Worm (Caenorhabditis elegans) whole organism, L4 larva: ENCODE data around the gene aex-2.

Experiments used
- F49E8.2 ChIP-seq: sonication (generic microtip); optimal IDR thresholded peaks from 2 replicates; lab custom pipeline; 2016; ENCODE audit warnings: missing compliant biosample characterization, mild to moderate bottlenecking, missing genetic modification characterization, borderline replicate concordance
- T26A8.4 ChIP-seq: fragments of 200-800 bp; sonication (Bioruptor generic); IDR thresholded peaks from 2 replicates; pipeline ENCODE4 v1.3.6; 2022; ENCODE audit warnings: missing genetic modification characterization, missing compliant biosample characterization
- Y105C5A.15 ChIP-seq: fragments of 200-800 bp; sonication (Bioruptor generic); IDR thresholded peaks from 2 replicates; pipeline ENCODE4 v1.3.6; 2022; ENCODE audit warnings: missing genetic modification characterization, missing compliant biosample characterization
- aha-1 ChIP-seq: fragments of 150-350 bp; peaks from one replicate; lab custom pipeline; 2014; ENCODE audit warnings: missing biosample characterization, missing genetic modification characterization
- ama-1 ChIP-seq: fragments of 150-350 bp; optimal IDR thresholded peaks from 2 replicates; lab custom pipeline; 2014; ENCODE audit warnings: inconsistent platforms, mixed read lengths
- attf-4 ChIP-seq: sonication (generic microtip); optimal IDR thresholded peaks from 3 replicates; lab custom pipeline; 2017; ENCODE audit warnings: missing biosample characterization, missing genetic modification characterization
- ceh-28 ChIP-seq: fragments of 150-350 bp; optimal IDR thresholded peaks from 2 replicates; lab custom pipeline; 2014; ENCODE audit warnings: missing biosample characterization, missing genetic modification reagents, missing genetic modification characterization
- ceh-32 ChIP-seq: sonication (generic microtip); optimal IDR thresholded peaks from 2 replicates; lab custom pipeline; 2016; ENCODE audit warnings: mild to moderate bottlenecking, missing genetic modification characterization, missing compliant biosample characterization; ENCODE audit not compliant: poor library complexity
- daf-16 ChIP-seq, 3 experiments: sonication (generic microtip); optimal IDR thresholded peaks; 2 replicates each; lab custom pipeline; 2016 to 2017; ENCODE audit warnings: missing genetic modification characterization in 3 of 3, missing genetic modification reagents in 3 of 3, mild to moderate bottlenecking in 2 of 3, missing compliant biosample characterization in 2 of 3, missing biosample characterization in 1 of 3, moderate library complexity in 1 of 3
- daf-19 ChIP-seq: fragments of 200-800 bp; sonication (Bioruptor generic); conservative IDR thresholded peaks from 2 replicates; pipeline ENCODE4 v1.3.6; 2022; ENCODE audit warnings: missing genetic modification characterization, missing compliant biosample characterization
- duxl-1 ChIP-seq: sonication (generic microtip); optimal IDR thresholded peaks from 2 replicates; lab custom pipeline; 2016; ENCODE audit warnings: mild to moderate bottlenecking, missing genetic modification characterization, moderate library complexity, missing compliant biosample characterization; ENCODE audit not compliant: poor library complexity
- dve-1 ChIP-seq: sonication (generic microtip); optimal IDR thresholded peaks from 2 replicates; lab custom pipeline; 2017; ENCODE audit warnings: antibody characterized with exemption, mild to moderate bottlenecking, missing genetic modification characterization, missing compliant biosample characterization; ENCODE audit not compliant: insufficient read depth
- fkh-10 ChIP-seq: fragments of 150-350 bp; optimal IDR thresholded peaks from 2 replicates; lab custom pipeline; 2014; ENCODE audit warnings: missing biosample characterization, missing genetic modification reagents, missing genetic modification characterization
- hif-1 ChIP-seq, 2 experiments: sonication (generic microtip); optimal IDR thresholded peaks; 2 replicates each; lab custom pipeline; 2016 to 2017; ENCODE audit warnings: missing compliant biosample characterization in 2 of 2, missing genetic modification characterization in 2 of 2, missing genetic modification reagents in 2 of 2, missing genotype in 2 of 2, mild to moderate bottlenecking in 1 of 2
- hlh-11 ChIP-seq: fragments of 200-800 bp; sonication (Bioruptor generic); optimal IDR thresholded peaks from 2 replicates; lab custom pipeline; 2018; ENCODE audit warnings: mild to moderate bottlenecking, missing genetic modification characterization, missing compliant biosample characterization
- hlh-30 ChIP-seq: sonication (generic microtip); optimal IDR thresholded peaks from 2 replicates; lab custom pipeline; 2017; ENCODE audit warnings: antibody characterized with exemption, mild to moderate bottlenecking, missing genetic modification characterization, missing compliant biosample characterization; ENCODE audit not compliant: insufficient read depth
- lin-38 ChIP-seq: fragments of 200-800 bp; sonication (Bioruptor generic); IDR thresholded peaks from 2 replicates; pipeline ENCODE4 v1.3.6; 2022; ENCODE audit warnings: missing genetic modification reagents, missing genetic modification characterization, missing compliant biosample characterization
- lsy-2 ChIP-seq, 2 experiments: fragments of 150-350 bp in 1 of 2; sonication (generic microtip) in 1 of 2; optimal IDR thresholded peaks; 2 replicates each; lab custom pipeline; 2014 to 2017; ENCODE audit warnings: missing biosample characterization in 2 of 2, missing genetic modification characterization in 2 of 2
- madf-9 ChIP-seq: fragments of 200-800 bp; sonication (Bioruptor generic); conservative IDR thresholded peaks from 2 replicates; pipeline ENCODE4 v1.3.6; 2022; ENCODE audit warnings: missing genetic modification reagents, missing genetic modification characterization, missing compliant biosample characterization
- mdl-1 ChIP-seq, 2 experiments: fragments of 150-350 bp in 1 of 2; sonication (generic microtip) in 1 of 2; optimal IDR thresholded peaks; 2 replicates each; lab custom pipeline; 2014 to 2017; ENCODE audit warnings: missing biosample characterization in 2 of 2, missing genetic modification characterization in 2 of 2
- mdt-29 ChIP-seq: fragments of 200-800 bp; sonication (Bioruptor generic); IDR thresholded peaks from 2 replicates; pipeline ENCODE4 v1.3.6; 2022; ENCODE audit warnings: missing genetic modification reagents, missing genetic modification characterization, missing compliant biosample characterization
- mep-1 ChIP-seq: fragments of 150-350 bp; sonication (generic microtip); optimal IDR thresholded peaks from 3 replicates; lab custom pipeline; 2014; ENCODE audit warnings: missing biosample characterization, missing genetic modification characterization
- mes-2 ChIP-seq: sonication (generic microtip); optimal IDR thresholded peaks from 2 replicates; lab custom pipeline; 2016; ENCODE audit warnings: missing genotype, mild to moderate bottlenecking, missing genetic modification characterization, missing compliant biosample characterization; ENCODE audit not compliant: poor library complexity, severe bottlenecking
- mxl-3 ChIP-seq: fragments of 200-800 bp; sonication (Bioruptor generic); optimal IDR thresholded peaks from 2 replicates; lab custom pipeline; 2018; ENCODE audit warnings: mild to moderate bottlenecking, missing genetic modification characterization, missing compliant biosample characterization
- nhr-102 ChIP-seq: sonication (generic microtip); optimal IDR thresholded peaks from 2 replicates; lab custom pipeline; 2016; ENCODE audit warnings: mild to moderate bottlenecking, missing genetic modification characterization, moderate library complexity, missing compliant biosample characterization
- nhr-25 ChIP-seq: sonication (generic microtip); optimal IDR thresholded peaks from 2 replicates; lab custom pipeline; 2017; ENCODE audit warnings: missing genetic modification characterization, mild to moderate bottlenecking, missing compliant biosample characterization, antibody characterized with exemption, moderate library complexity, borderline replicate concordance; ENCODE audit not compliant: insufficient read depth
- nhr-28 ChIP-seq: fragments of 150-350 bp; optimal IDR thresholded peaks from 2 replicates; lab custom pipeline; 2014; ENCODE audit warnings: missing biosample characterization, missing genetic modification characterization
- nhr-41 ChIP-seq: fragments of 200-800 bp; sonication (Bioruptor generic); IDR thresholded peaks from 2 replicates; pipeline ENCODE4 v1.3.6; 2022; ENCODE audit warnings: missing genetic modification reagents, missing genetic modification characterization, missing compliant biosample characterization
- nhr-42 ChIP-seq: fragments of 200-800 bp; sonication (Bioruptor generic); IDR thresholded peaks from 2 replicates; pipeline ENCODE4 v1.3.6; 2022; ENCODE audit warnings: missing genetic modification characterization, missing compliant biosample characterization
- pha-4 ChIP-seq, 2 experiments: fragments of 150-350 bp in 1 of 2; fragments of 200-800 bp in 1 of 2; sonication (Bioruptor generic) in 1 of 2; IDR thresholded peaks in 1 of 2; optimal IDR thresholded peaks in 1 of 2; 2 replicates each; pipeline versions ENCODE4 v1.3.6 to Lab custom; 2014 to 2022; ENCODE audit warnings: missing genetic modification characterization in 2 of 2, missing genetic modification reagents in 2 of 2, missing biosample characterization in 1 of 2, missing compliant biosample characterization in 1 of 2
- pqm-1 ChIP-seq: sonication (generic microtip); optimal IDR thresholded peaks from 2 replicates; lab custom pipeline; 2017; ENCODE audit warnings: missing biosample characterization, missing genetic modification characterization
- snpc-1.2 ChIP-seq: fragments of 200-800 bp; sonication (Bioruptor generic); IDR thresholded peaks from 2 replicates; pipeline ENCODE4 v1.3.6; 2022; ENCODE audit warnings: missing genetic modification reagents, missing genetic modification characterization, missing compliant biosample characterization
- spr-1 ChIP-seq: sonication (generic microtip); optimal IDR thresholded peaks from 2 replicates; lab custom pipeline; 2016; ENCODE audit warnings: mild to moderate bottlenecking, missing genetic modification characterization, missing compliant biosample characterization
- unc-39 ChIP-seq: sonication (generic microtip); optimal IDR thresholded peaks from 2 replicates; lab custom pipeline; 2017; ENCODE audit warnings: missing biosample characterization, missing genetic modification characterization
- unc-62 ChIP-seq, 3 experiments: fragments of 150-350 bp in 1 of 3; sonication (generic microtip); optimal IDR thresholded peaks in 2 of 3; peaks in 1 of 3; 1 replicate in 1 of 3; 2 replicates in 2 of 3; lab custom pipeline; 2014 to 2017; ENCODE audit warnings: missing biosample characterization in 3 of 3, missing genetic modification characterization in 3 of 3, missing genetic modification reagents in 3 of 3, missing genotype in 1 of 3
- vab-7 ChIP-seq: fragments of 200-800 bp; sonication (Bioruptor generic); IDR thresholded peaks from 2 replicates; pipeline ENCODE4 v1.3.6; 2022; ENCODE audit warnings: missing genetic modification reagents, missing genetic modification characterization, missing compliant biosample characterization
- zip-2 ChIP-seq: fragments of 150-350 bp; optimal IDR thresholded peaks from 2 replicates; lab custom pipeline; 2014; ENCODE audit warnings: missing biosample characterization, missing genetic modification characterization

Gene aex-2

DNA sequence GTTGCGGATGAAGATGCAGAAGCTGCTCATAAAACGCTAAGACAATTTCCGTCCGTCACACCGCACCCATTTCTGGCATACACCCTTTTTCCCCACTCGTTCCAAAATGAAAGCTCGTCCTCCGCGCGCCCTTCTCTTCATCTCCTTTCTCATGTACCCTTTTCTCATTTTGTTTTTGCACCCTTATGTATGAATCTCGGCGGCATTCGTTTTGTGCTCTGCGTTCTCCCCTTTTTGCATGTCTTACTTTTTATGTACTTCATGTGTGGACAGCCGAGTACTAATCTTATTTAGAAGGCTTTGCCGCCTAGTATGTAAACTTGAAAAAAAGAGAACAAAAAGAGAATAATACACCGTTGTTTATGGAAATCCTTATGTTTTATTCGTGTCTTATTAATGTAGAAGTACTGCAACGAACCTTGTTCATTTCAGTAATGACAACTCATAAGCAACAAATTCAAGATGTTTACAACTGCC lies 4.8 kb downstream of the aex-2 start, which contains the start of gene F34H10.4:
Gene F34H10.4 (plus strand): TSS at position 427 of the 477 bp plus-strand sequence.
- TF ChIP-seq snpc-1.2 (GFP tag; lab: Robert Waterston, UW), result no peak
- TF ChIP-seq daf-16 (GFP tag; optimal IDR thresholded peaks at IDR 0.05; lab: Kevin White, UChicago), result no peak
- TF ChIP-seq daf-16 (tag; optimal IDR thresholded peaks at IDR 0.05; lab: Kevin White, UChicago), result no peak
- TF ChIP-seq ceh-32 (tag; lab: Kevin White, UChicago), result no peak
- no peak for TF ChIP-seq ceh-28 (tag; lab: Kevin White, UChicago)
- TF ChIP-seq unc-62 (GFP tag; optimal IDR thresholded peaks at IDR 0.05 in 1 of 2; lab: Kevin White, UChicago), result peak in 1 of 2 experiments; percentile 67
- TF ChIP-seq unc-62 (tag; optimal IDR thresholded peaks at IDR 0.05; lab: Kevin White, UChicago), result no peak
- TF ChIP-seq nhr-41, result no peak
- TF ChIP-seq madf-9 (GFP tag; lab: Robert Waterston, UW), result no peak
- TF ChIP-seq duxl-1 (tag; lab: Kevin White, UChicago), result no peak
- TF ChIP-seq Y105C5A.15, result no peak
- peak; percentile 85 for TF ChIP-seq fkh-10 (GFP tag; lab: Kevin White, UChicago)
- TF ChIP-seq unc-39 (tag; lab: Kevin White, UChicago), result no peak
- no peak for TF ChIP-seq nhr-102 (tag; lab: Kevin White, UChicago)
- TF ChIP-seq, all 104 proteins: peak for 2

- TF ChIP-seq aha-1 (tag; lab: Kevin White, UChicago) (peak; percentile 89), mes-2 (tag; lab: Kevin White, UChicago) (no peak), spr-1 (tag; lab: Kevin White, UChicago) (no peak), mdl-1 (tag; optimal IDR thresholded peaks at IDR 0.05; lab: Kevin White, UChicago) (peak in 1 of 2 experiments; percentile 54), T26A8.4 (GFP tag; lab: Robert Waterston, UW) (no peak), lin-38 (GFP tag; lab: Robert Waterston, UW) (no peak), mep-1 (tag; lab: Kevin White, UChicago) (peak; percentile 17), nhr-28 (tag; lab: Kevin White, UChicago) (peak; percentile 40), hlh-30 (tag; lab: Kevin White, UChicago) (peak; percentile 75), unc-62 (GFP tag; optimal IDR thresholded peaks at IDR 0.05 in 1 of 2; lab: Kevin White, UChicago) (peak in 1 of 2 experiments; percentile 94), unc-62 (tag; optimal IDR thresholded peaks at IDR 0.05; lab: Kevin White, UChicago) (no peak), ama-1 (lab: Kevin White, UChicago) (no peak), pqm-1 (no peak), nhr-25 (peak; percentile 43)
Observed at ce11 chrX:9642775-9643461, 10.0 kb downstream of the aex-2 start.

- TF ChIP-seq lsy-2 (tag; optimal IDR thresholded peaks at IDR 0.05; lab: Kevin White, UChicago) (peak in 1 of 2 experiments; percentile 0), mdt-29 (GFP tag; lab: Robert Waterston, UW) (no peak), attf-4 (tag; lab: Kevin White, UChicago) (no peak), mxl-3 (GFP tag; lab: Kevin White, UChicago) (no peak)
Observed at ce11 chrX:9640902-9641301, 12.0 kb downstream of the aex-2 start.

DNA sequence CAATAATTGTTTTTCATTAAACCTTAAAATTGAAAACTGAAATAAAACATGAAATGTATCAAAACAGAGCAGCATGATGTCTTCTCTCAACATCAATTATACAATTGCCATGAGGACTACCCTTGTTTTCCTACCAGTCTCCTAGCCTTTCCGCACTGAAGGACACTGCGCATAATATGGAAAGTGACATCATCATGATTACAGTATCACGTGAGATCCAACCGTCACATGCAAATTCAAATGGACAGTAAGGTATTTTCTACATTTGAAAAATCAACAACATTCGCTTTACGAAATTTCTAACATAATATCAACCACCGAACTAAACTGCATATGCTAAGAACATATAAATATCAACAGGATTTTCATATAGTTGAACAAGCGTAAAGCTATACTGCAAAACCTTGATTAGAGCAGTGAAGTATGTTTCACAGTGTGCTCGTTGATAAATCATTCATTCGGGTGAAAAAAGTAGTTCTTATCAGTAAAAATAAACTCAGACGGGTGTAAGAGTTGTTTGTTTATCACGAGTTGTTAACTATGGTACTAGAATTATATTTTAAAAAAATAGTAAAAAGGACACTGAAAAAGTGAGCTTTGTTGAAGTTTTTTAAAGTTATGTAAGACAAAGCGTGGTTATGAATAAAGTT lies 14.0 kb downstream of the aex-2 start:
- TF ChIP-seq nhr-42, result 0 out of 2 replicates have a peak, but pooled peaks have one; percentile 29
- TF ChIP-seq vab-7 (GFP tag; lab: Robert Waterston, UW), result no peak
- peak; percentile 60 for TF ChIP-seq nhr-28 (tag; lab: Kevin White, UChicago)
- peak in 1 of 2 experiments; percentile 58 for TF ChIP-seq unc-62 (GFP tag; optimal IDR thresholded peaks at IDR 0.05 in 1 of 2; lab: Kevin White, UChicago)
- no peak for TF ChIP-seq unc-62 (tag; optimal IDR thresholded peaks at IDR 0.05; lab: Kevin White, UChicago)
- TF ChIP-seq mdl-1 (tag; optimal IDR thresholded peaks at IDR 0.05; lab: Kevin White, UChicago), result peak in 1 of 2 experiments; percentile 32
- TF ChIP-seq unc-39 (tag; lab: Kevin White, UChicago), result no peak
- no peak for TF ChIP-seq daf-19
- peak; percentile 42 for TF ChIP-seq hlh-11
- TF ChIP-seq dve-1, result peak; percentile 47
- no peak for TF ChIP-seq zip-2
- peak in 1 of 2 experiments; percentile 24 for TF ChIP-seq lsy-2 (tag; optimal IDR thresholded peaks at IDR 0.05; lab: Kevin White, UChicago)
- TF ChIP-seq F49E8.2 (tag; lab: Kevin White, UChicago), result no peak
- TF ChIP-seq Y105C5A.15, result no peak
- TF ChIP-seq daf-16 (GFP tag; optimal IDR thresholded peaks at IDR 0.05; lab: Kevin White, UChicago), result no peak
- peak; percentile 89 for TF ChIP-seq daf-16 (tag; optimal IDR thresholded peaks at IDR 0.05; lab: Kevin White, UChicago)
- no peak for TF ChIP-seq duxl-1 (tag; lab: Kevin White, UChicago)
- TF ChIP-seq pha-4 (GFP tag; IDR thresholded peaks at IDR 0.05; lab: Robert Waterston, UW), result no peak
- no peak for TF ChIP-seq pha-4 (tag; optimal IDR thresholded peaks at IDR 0.05; lab: Kevin White, UChicago)
- TF ChIP-seq hlh-30 (tag; lab: Kevin White, UChicago), result peak; percentile 71
- peak in 1 of 2 experiments; percentile 8 for TF ChIP-seq hif-1 (tag; optimal IDR thresholded peaks at IDR 0.05; lab: Kevin White, UChicago)
